Worm (Caenorhabditis elegans) whole organism, early embryonic: Measurements from ENCODE around the gene F56D2.2.

Source experiments
- B0310.2 ChIP-seq: sonication (generic microtip); optimal IDR thresholded peaks from 2 replicates; lab custom pipeline; 2016; ENCODE audit warnings: mild to moderate bottlenecking, missing genetic modification characterization, missing compliant biosample characterization
- F13C5.2 ChIP-seq: sonication (generic microtip); optimal IDR thresholded peaks from 2 replicates; lab custom pipeline; 2017; ENCODE audit warnings: mild to moderate bottlenecking, missing genetic modification characterization, inconsistent platforms, missing compliant biosample characterization
- aly-1 ChIP-seq: sonication (generic microtip); optimal IDR thresholded peaks from 2 replicates; lab custom pipeline; 2016; ENCODE audit warnings: missing genetic modification characterization, missing compliant biosample characterization
- ama-1 ChIP-seq: fragments of 150-350 bp; optimal IDR thresholded peaks from 2 replicates; lab custom pipeline; 2014
- ceh-13 ChIP-seq: fragments of 200-800 bp; sonication (Bioruptor generic); optimal IDR thresholded peaks from 2 replicates; lab custom pipeline; 2018; ENCODE audit warnings: mild to moderate bottlenecking, missing genetic modification characterization, missing compliant biosample characterization
- ceh-36 ChIP-seq: sonication (generic microtip); optimal IDR thresholded peaks from 2 replicates; lab custom pipeline; 2016; ENCODE audit warnings: missing genetic modification characterization, inconsistent platforms, missing compliant biosample characterization
- ets-7 ChIP-seq: sonication (generic microtip); optimal IDR thresholded peaks from 2 replicates; lab custom pipeline; 2016; ENCODE audit warnings: missing genotype, missing genetic modification characterization, missing compliant biosample characterization
- flt-1 ChIP-seq: fragments of 200-800 bp; sonication (Bioruptor generic); IDR thresholded peaks from 2 replicates; pipeline ENCODE4 v1.3.6; 2022; ENCODE audit warnings: missing genetic modification characterization, missing compliant biosample characterization
- hmbx-1 ChIP-seq: sonication (generic microtip); optimal IDR thresholded peaks from 2 replicates; lab custom pipeline; 2016; ENCODE audit warnings: mild to moderate bottlenecking, missing genetic modification characterization, missing compliant biosample characterization
- hmg-4 ChIP-seq: fragments of 200-800 bp; sonication (Bioruptor generic); optimal IDR thresholded peaks from 2 replicates; lab custom pipeline; 2018; ENCODE audit warnings: mild to moderate bottlenecking, missing genetic modification characterization, missing compliant biosample characterization
- hnd-1 ChIP-seq: sonication (generic microtip); optimal IDR thresholded peaks from 2 replicates; lab custom pipeline; 2016; ENCODE audit warnings: missing genetic modification characterization, missing compliant biosample characterization
- pes-1 ChIP-seq: fragments of 200-800 bp; sonication (Bioruptor generic); IDR thresholded peaks from 2 replicates; pipeline ENCODE4 v1.3.6; 2022; ENCODE audit warnings: missing genetic modification reagents, missing genetic modification characterization, missing compliant biosample characterization
- scrt-1 ChIP-seq: fragments of 200-800 bp; sonication (Bioruptor generic); IDR thresholded peaks from 2 replicates; pipeline ENCODE4 v1.3.6; 2022; ENCODE audit warnings: missing genetic modification characterization, missing compliant biosample characterization
- sea-1 ChIP-seq: fragments of 200-800 bp; sonication (Bioruptor generic); conservative IDR thresholded peaks from 2 replicates; pipeline ENCODE4 v1.3.6; 2022; ENCODE audit warnings: missing genetic modification characterization, missing compliant biosample characterization
- tbx-11 ChIP-seq: fragments of 200-800 bp; sonication (Bioruptor generic); IDR thresholded peaks from 2 replicates; pipeline ENCODE4 v1.3.6; 2022; ENCODE audit warnings: missing genetic modification characterization, missing compliant biosample characterization
- tbx-37 ChIP-seq: fragments of 200-800 bp; sonication (Bioruptor generic); conservative IDR thresholded peaks from 2 replicates; pipeline ENCODE4 v1.3.6; 2022; ENCODE audit warnings: missing genetic modification reagents, missing genetic modification characterization, missing compliant biosample characterization
- tra-4 ChIP-seq: sonication (generic microtip); optimal IDR thresholded peaks from 2 replicates; lab custom pipeline; 2017; ENCODE audit warnings: missing genetic modification characterization, missing compliant biosample characterization

Gene F56D2.2

DNA sequence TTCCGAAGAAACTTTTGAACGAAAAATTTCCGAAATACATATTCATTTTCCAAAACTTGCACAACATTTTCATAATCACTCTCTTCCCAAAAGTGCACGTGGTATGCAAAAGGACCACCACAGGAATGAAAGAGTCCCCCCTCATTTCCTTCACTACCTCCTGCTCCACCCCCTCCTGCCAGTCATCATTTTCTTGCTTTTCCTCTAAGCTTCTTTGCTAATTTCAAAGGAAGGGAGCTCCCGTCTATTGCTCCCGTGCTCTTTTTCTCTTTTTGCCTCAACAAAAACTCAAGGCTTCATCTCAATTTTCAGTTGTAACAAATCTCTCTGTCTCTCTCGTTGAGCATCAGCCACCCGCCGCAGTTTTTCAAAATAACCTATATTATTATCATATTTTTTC, 14.3 kb upstream of the F56D2.2 start:
- no peak for TF ChIP-seq hmg-4 (GFP tag; lab: Kevin White, UChicago)
- TF ChIP-seq hmbx-1 (tag; lab: Kevin White, UChicago) = no peak
- TF ChIP-seq flt-1 (GFP tag; lab: Robert Waterston, UW) = no peak
- no peak for TF ChIP-seq F13C5.2
- TF ChIP-seq tra-4 = no peak
- TF ChIP-seq ets-7 (tag; lab: Kevin White, UChicago) = no peak

DNA sequence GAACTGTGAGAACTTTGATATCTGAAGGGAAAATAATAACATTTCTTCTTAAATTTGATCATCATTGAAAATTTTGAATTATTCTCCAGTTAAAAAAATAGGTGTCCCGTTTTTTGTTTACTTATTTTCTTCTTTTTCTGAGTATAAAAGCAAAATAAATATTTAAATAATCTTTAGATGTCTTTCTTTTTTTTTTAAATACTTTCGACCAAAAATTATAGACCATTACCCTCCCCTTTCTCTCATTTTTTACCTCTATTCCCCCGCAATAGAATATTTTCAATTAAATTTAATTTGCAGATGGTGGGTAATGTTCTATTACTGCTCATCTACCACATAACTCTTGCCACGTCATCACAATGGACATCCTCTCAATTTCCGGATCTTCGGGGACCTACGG, 13.4 kb upstream of the F56D2.2 start, which contains the start of gene molo-1:
Gene molo-1 (plus strand): TSS at position 301 of the 400 bp plus-strand sequence.
- TF ChIP-seq hmg-4 (GFP tag; lab: Kevin White, UChicago) (no peak), hmbx-1 (tag; lab: Kevin White, UChicago) (no peak), tra-4 (no peak), ceh-13 (GFP tag; lab: Kevin White, UChicago) (no peak)

DNA sequence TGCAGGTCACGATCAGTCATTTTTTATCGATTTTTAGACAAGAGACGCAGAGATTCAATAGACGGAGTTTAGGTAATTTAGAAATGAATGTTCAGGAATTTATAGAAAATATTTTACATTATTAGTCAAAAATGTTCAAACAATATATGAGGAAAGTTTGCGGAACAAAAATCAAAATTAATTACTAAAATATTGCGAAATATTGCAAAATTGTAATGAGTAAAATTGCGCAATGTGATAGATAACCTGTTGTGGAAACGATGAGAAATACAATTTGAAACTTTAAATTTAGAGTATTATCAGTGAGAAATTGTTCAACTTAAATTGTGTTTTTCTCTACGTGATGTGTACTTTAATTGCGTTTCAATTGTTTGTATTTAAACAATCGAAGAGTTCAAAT, 6.0 kb upstream of the F56D2.2 start, which contains the start of gene F56D2.5:
Gene F56D2.5 (minus strand): TSS at position 371 of the 400 bp plus-strand sequence.
- TF ChIP-seq ama-1 (lab: Kevin White, UChicago) = no peak
- TF ChIP-seq hmbx-1 (tag; lab: Kevin White, UChicago) = no peak
- no peak for TF ChIP-seq aly-1 (tag; lab: Kevin White, UChicago)
- TF ChIP-seq tbx-37 = no peak
- no peak for TF ChIP-seq ets-7 (tag; lab: Kevin White, UChicago)
- TF ChIP-seq pes-1 (GFP tag; lab: Robert Waterston, UW) = no peak
- TF ChIP-seq tra-4 = no peak
- no peak for TF ChIP-seq ceh-36 (tag; lab: Kevin White, UChicago)
- no peak for TF ChIP-seq hnd-1 (tag; lab: Kevin White, UChicago)
- no peak for TF ChIP-seq tbx-11 (GFP tag; lab: Robert Waterston, UW)
- no peak for TF ChIP-seq B0310.2 (tag; lab: Kevin White, UChicago)
- no peak for TF ChIP-seq ceh-13 (GFP tag; lab: Kevin White, UChicago)
- no peak for TF ChIP-seq flt-1 (GFP tag; lab: Robert Waterston, UW)
- no peak for TF ChIP-seq scrt-1
- TF ChIP-seq sea-1 (GFP tag; lab: Robert Waterston, UW) = no peak
- no peak for TF ChIP-seq F13C5.2
- TF ChIP-seq hmg-4 (GFP tag; lab: Kevin White, UChicago) = no peak

DNA sequence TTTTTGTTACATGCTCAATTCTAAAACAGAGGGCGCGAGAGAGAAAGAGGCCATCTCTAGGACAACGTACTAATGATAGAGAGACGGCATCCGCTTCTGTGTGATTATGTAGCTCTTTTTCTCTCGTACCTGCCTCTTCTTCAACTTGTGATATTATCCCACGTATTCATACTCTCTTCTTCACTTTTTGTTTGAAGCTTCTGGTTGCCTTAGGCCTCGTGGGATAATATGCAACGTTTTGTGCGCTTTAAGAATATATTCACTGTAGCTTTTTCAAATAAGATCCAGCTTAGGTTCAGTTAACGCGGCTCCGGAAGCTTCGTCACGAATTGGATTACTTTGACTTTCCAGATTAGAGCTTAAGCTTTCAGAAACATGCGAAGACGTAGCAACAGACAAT, 4.3 kb upstream of the F56D2.2 start, which contains the start of the genes F56D2.8 and uev-2:
Gene F56D2.8 (minus strand): TSS at position 101 of the 400 bp plus-strand sequence.
Gene uev-2 (plus strand): TSS at position 360 of the 400 bp plus-strand sequence.
- TF ChIP-seq aly-1 (tag; lab: Kevin White, UChicago) (no peak), F13C5.2 (no peak), ceh-13 (GFP tag; lab: Kevin White, UChicago) (no peak), ets-7 (tag; lab: Kevin White, UChicago) (no peak), scrt-1 (no peak)

DNA sequence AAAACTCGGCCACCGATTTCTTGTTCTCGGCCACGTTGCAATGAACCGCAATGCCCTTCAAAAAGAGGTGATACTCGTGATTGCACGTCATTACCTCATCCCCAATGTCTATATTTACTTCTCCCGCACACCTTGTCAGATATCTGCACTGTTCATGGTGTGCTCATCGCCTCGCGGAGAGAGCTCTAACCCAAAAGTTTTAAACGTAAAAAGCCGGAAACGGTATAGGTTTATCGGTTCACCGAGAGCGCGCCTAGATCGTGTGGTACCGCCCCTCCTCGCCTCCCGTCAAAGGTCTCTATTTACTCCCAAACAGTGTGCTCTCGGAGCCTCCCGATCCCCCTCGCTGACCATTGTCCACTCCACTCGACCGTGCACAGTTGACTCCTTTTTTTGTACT, 2.4 kb upstream of the F56D2.2 start, which contains the start of gene F56D2.3:
Gene F56D2.3 (plus strand): TSS at position 301 of the 400 bp plus-strand sequence.
- TF ChIP-seq F13C5.2 (no peak), hmbx-1 (tag; lab: Kevin White, UChicago) (no peak), ceh-36 (tag; lab: Kevin White, UChicago) (no peak), ama-1 (lab: Kevin White, UChicago) (no peak), tbx-37 (no peak), flt-1 (GFP tag; lab: Robert Waterston, UW) (no peak), tra-4 (no peak), tbx-11 (GFP tag; lab: Robert Waterston, UW) (no peak), sea-1 (GFP tag; lab: Robert Waterston, UW) (no peak), pes-1 (GFP tag; lab: Robert Waterston, UW) (no peak), ets-7 (tag; lab: Kevin White, UChicago) (no peak), aly-1 (tag; lab: Kevin White, UChicago) (no peak), scrt-1 (no peak), ceh-13 (GFP tag; lab: Kevin White, UChicago) (no peak), hnd-1 (tag; lab: Kevin White, UChicago) (no peak), B0310.2 (tag; lab: Kevin White, UChicago) (no peak), hmg-4 (GFP tag; lab: Kevin White, UChicago) (no peak)

DNA sequence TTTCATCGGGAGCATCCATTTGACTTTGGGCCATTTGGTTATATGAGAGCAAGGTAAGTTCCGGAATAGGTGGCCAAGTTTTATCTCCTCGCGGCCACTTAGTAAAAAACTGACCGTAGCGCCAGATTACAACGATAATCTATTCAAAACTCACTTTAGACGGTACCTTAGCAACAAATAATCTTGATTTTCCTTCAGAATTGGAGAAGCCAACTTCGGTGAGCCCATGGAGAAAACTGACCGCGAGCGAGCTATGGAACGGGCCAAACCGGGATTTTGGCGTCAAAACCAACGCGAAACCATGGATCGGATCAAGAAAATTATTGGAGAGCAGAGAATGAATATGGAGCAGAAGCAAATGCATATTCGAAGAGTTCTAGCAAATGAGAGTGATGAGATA, 1.4 kb upstream of the F56D2.2 start:
- TF ChIP-seq flt-1 (GFP tag; lab: Robert Waterston, UW) (no peak), B0310.2 (tag; lab: Kevin White, UChicago) (no peak), ama-1 (lab: Kevin White, UChicago) (no peak), hnd-1 (tag; lab: Kevin White, UChicago) (no peak), scrt-1 (no peak), hmbx-1 (tag; lab: Kevin White, UChicago) (no peak), ets-7 (tag; lab: Kevin White, UChicago) (no peak), tra-4 (no peak), hmg-4 (GFP tag; lab: Kevin White, UChicago) (no peak), tbx-11 (GFP tag; lab: Robert Waterston, UW) (no peak), tbx-37 (no peak), aly-1 (tag; lab: Kevin White, UChicago) (no peak), pes-1 (GFP tag; lab: Robert Waterston, UW) (no peak)

DNA sequence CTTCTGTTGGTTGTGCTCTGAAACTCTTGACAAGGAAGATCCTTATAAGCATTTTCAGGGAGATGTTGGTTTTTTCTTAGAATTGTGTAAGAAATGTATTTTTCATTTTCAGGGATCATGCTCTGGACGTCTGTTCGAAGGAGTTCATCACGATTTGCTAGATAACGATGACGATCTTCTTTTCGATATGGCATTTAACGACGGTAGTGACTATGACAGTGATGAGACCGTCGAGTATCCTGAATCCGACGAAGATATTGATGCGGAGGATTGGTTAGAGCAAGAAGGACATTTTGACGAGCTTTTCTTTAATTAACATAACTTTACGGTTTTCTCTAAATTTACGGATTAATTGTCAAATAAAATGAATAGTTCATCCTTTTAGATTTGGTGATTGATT, 1.7 kb downstream of the F56D2.2 start:
- no peak for TF ChIP-seq tbx-11 (GFP tag; lab: Robert Waterston, UW)
- TF ChIP-seq hmg-4 (GFP tag; lab: Kevin White, UChicago) = no peak
- no peak for TF ChIP-seq ama-1 (lab: Kevin White, UChicago)
- TF ChIP-seq tra-4 = no peak
- no peak for TF ChIP-seq scrt-1
- TF ChIP-seq pes-1 (GFP tag; lab: Robert Waterston, UW) = no peak
- no peak for TF ChIP-seq sea-1 (GFP tag; lab: Robert Waterston, UW)
- TF ChIP-seq hmbx-1 (tag; lab: Kevin White, UChicago) = no peak
- TF ChIP-seq hnd-1 (tag; lab: Kevin White, UChicago) = no peak
- no peak for TF ChIP-seq ets-7 (tag; lab: Kevin White, UChicago)
- no peak for TF ChIP-seq ceh-13 (GFP tag; lab: Kevin White, UChicago)
- no peak for TF ChIP-seq aly-1 (tag; lab: Kevin White, UChicago)
- TF ChIP-seq tbx-37 = no peak
- no peak for TF ChIP-seq F13C5.2
